Worm (Caenorhabditis elegans): ENCODE measurements around the gene F16F9.1.
"Not testable (repeated sequence)": the region's sequence is repeated elsewhere in the genome, so short reads cannot be mapped to it uniquely, and the experiment has no call there.

ce11 chrX:8458917-8459316 is 12.7 kb downstream of the F16F9.1 start:
- not testable (repeated sequence) for TF ChIP-seq unc-62 (GFP tag; optimal IDR thresholded peaks at IDR 0.05 in 1 of 2); unc-62 (tag; optimal IDR thresholded peaks at IDR 0.05); mep-1 (tag; optimal IDR thresholded peaks at IDR 0.05); fkh-10 (GFP tag; optimal IDR thresholded peaks at IDR 0.05); pqm-1 (tag; optimal IDR thresholded peaks at IDR 0.05); nhr-11 (tag; optimal IDR thresholded peaks at IDR 0.05); aly-2 (tag; optimal IDR thresholded peaks at IDR 0.05); daf-16 (GFP tag; optimal IDR thresholded peaks at IDR 0.05); daf-16 (tag; optimal IDR thresholded peaks at IDR 0.05); lin-13 (GFP tag; optimal IDR thresholded peaks at IDR 0.05); spr-1 (tag; optimal IDR thresholded peaks at IDR 0.05); fos-1 (tag; optimal IDR thresholded peaks at IDR 0.05); F49E8.2 (tag; optimal IDR thresholded peaks at IDR 0.05; ENCODE audit: borderline replicate concordance); zag-1 (tag; optimal IDR thresholded peaks at IDR 0.05); sdz-12 (GFP tag; optimal IDR thresholded peaks at IDR 0.05)
